Worm (Caenorhabditis elegans): Measurements from ENCODE around the gene spp-13.

spp-13 gene

ce11 chrX:8404308-8405085 lies 13.8 kb downstream of the spp-13 start (continued):
- TF ChIP-seq daf-19 (GFP tag; conservative IDR thresholded peaks at IDR 0.05), result peak; percentile 95
- peak; percentile 95 for TF ChIP-seq ceh-20 (GFP tag; IDR thresholded peaks at IDR 0.05)
- TF ChIP-seq ceh-62 (tag; optimal IDR thresholded peaks at IDR 0.05), result no peak
- peak; percentile 97 for TF ChIP-seq dmd-8 (GFP tag; IDR thresholded peaks at IDR 0.05)
- TF ChIP-seq ceh-44 (GFP tag; IDR thresholded peaks at IDR 0.05), result peak; percentile 94
- no peak for TF ChIP-seq fos-1 (tag; optimal IDR thresholded peaks at IDR 0.05)
- no peak for TF ChIP-seq attf-4 (tag; optimal IDR thresholded peaks at IDR 0.05)
- peak; percentile 93 for TF ChIP-seq F26F4.8 (GFP tag; conservative IDR thresholded peaks at IDR 0.05)
- peak; percentile 85; the same call in 1 of the 2 replicates for TF ChIP-seq zip-11 (GFP tag; IDR thresholded peaks at IDR 0.05)
- TF ChIP-seq lin-38 (GFP tag; IDR thresholded peaks at IDR 0.05), result no peak; the same call in 1 of the 2 replicates
- TF ChIP-seq aly-2 (tag; optimal IDR thresholded peaks at IDR 0.05), result no peak
- TF ChIP-seq ctbp-1 (GFP tag; IDR thresholded peaks at IDR 0.05), result peak; percentile 98
- TF ChIP-seq ztf-11 (tag; optimal IDR thresholded peaks at IDR 0.05), result no peak
- TF ChIP-seq tra-1 (GFP tag; IDR thresholded peaks at IDR 0.05), result peak; percentile 98
- peak; percentile 96 for TF ChIP-seq F44E2.7 (GFP tag; IDR thresholded peaks at IDR 0.05)
- TF ChIP-seq mdl-1 (tag; optimal IDR thresholded peaks at IDR 0.05), result peak; percentile 85 to 88
- peak; percentile 95 for TF ChIP-seq rbr-2 (tag; optimal IDR thresholded peaks at IDR 0.05)
- no peak for TF ChIP-seq cey-2 (tag; optimal IDR thresholded peaks at IDR 0.05; ENCODE audit: borderline replicate concordance, insufficient read depth)
- no peak for TF ChIP-seq nhr-76 (tag; optimal IDR thresholded peaks at IDR 0.05)
- TF ChIP-seq mdt-29 (GFP tag; IDR thresholded peaks at IDR 0.05), result peak; percentile 91
- peak; percentile 72 for TF ChIP-seq ces-1 (GFP tag; optimal IDR thresholded peaks at IDR 0.05)
- TF ChIP-seq ceh-32 (tag; optimal IDR thresholded peaks at IDR 0.05; ENCODE audit: poor library complexity), result peak; percentile 82
- no peak for TF ChIP-seq daf-12 (tag; optimal IDR thresholded peaks at IDR 0.05)
- TF ChIP-seq fkh-10 (GFP tag; optimal IDR thresholded peaks at IDR 0.05), result peak; percentile 19
- TF ChIP-seq ceh-82 (tag; optimal IDR thresholded peaks at IDR 0.05), result no peak
- no peak for TF ChIP-seq daf-8 (GFP tag; IDR thresholded peaks at IDR 0.05)
- peak; percentile 95 for TF ChIP-seq dmd-9 (GFP tag; IDR thresholded peaks at IDR 0.05)
- peak; percentile 82 for TF ChIP-seq F10B5.3 (tag; optimal IDR thresholded peaks at IDR 0.05)
- no peak for TF ChIP-seq skn-1 (tag; optimal IDR thresholded peaks at IDR 0.05)
- TF ChIP-seq lir-3 (tag; optimal IDR thresholded peaks at IDR 0.05), result peak; percentile 88
- TF ChIP-seq F37D6.2 (tag; optimal IDR thresholded peaks at IDR 0.05), result peak; percentile 87
- no peak for TF ChIP-seq ZK546.5 (tag; optimal IDR thresholded peaks at IDR 0.05)
- peak; percentile 89 for TF ChIP-seq zfp-3 (GFP tag; conservative IDR thresholded peaks at IDR 0.05)

ce11 chrX:8394279-8394678 lies 24.0 kb downstream of the spp-13 start:
- TF ChIP-seq ceh-32 (tag; optimal IDR thresholded peaks at IDR 0.05; ENCODE audit: poor library complexity), result no peak
- TF ChIP-seq lin-15B (tag; optimal IDR thresholded peaks at IDR 0.05), result no peak

DNA sequence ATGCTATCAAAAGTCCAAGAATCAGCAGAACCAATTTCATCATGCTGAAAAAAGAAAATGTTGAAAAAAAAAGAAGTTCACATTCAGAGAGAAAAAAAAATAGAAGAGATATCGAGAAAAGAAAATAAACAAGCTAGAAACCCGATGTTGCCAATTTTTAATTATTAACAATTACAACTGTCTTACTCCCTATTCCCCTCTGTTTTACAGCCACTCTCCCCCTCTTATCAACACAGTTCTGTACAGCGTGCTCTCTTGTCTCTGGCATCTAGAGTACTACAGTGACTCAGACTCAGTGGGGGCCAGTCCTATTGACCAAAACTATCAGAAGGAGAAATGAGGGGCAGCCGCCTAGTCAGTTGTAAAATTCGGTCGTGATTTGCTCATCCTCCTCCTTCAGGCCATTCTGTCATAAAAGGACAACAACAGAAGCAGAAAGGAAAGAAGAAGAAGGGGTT lies 25.8 kb downstream of the spp-13 start, which contains the start of gene wrk-1:
Gene wrk-1 (minus strand): TSS at position 51 of the 458 bp plus-strand sequence.
- TF ChIP-seq lsy-2 (tag; optimal IDR thresholded peaks at IDR 0.05) (no peak), pha-4 (GFP tag; IDR thresholded peaks at IDR 0.05) (no peak), pha-4 (tag; optimal IDR thresholded peaks at IDR 0.05) (no peak), Y75B8A.6 (GFP tag; IDR thresholded peaks at IDR 0.05) (no peak), daf-12 (tag; optimal IDR thresholded peaks at IDR 0.05) (no peak), dve-1 (tag; optimal IDR thresholded peaks at IDR 0.05; ENCODE audit: insufficient read depth) (peak; percentile 43), unc-62 (GFP tag; optimal IDR thresholded peaks at IDR 0.05 in 1 of 2) (peak in 1 of 2 experiments; percentile 93), unc-62 (tag; optimal IDR thresholded peaks at IDR 0.05) (no peak), hlh-11 (tag; optimal IDR thresholded peaks at IDR 0.05) (peak; percentile 27), vab-7 (GFP tag; IDR thresholded peaks at IDR 0.05) (no peak), lin-29 (GFP tag; IDR thresholded peaks at IDR 0.05) (no peak), daf-16 (GFP tag; optimal IDR thresholded peaks at IDR 0.05) (no peak), daf-16 (tag; optimal IDR thresholded peaks at IDR 0.05) (peak; percentile 35), aha-1 (tag) (no peak), lin-1 (GFP tag; IDR thresholded peaks at IDR 0.05) (no peak), pqm-1 (tag; optimal IDR thresholded peaks at IDR 0.05) (peak; percentile 43), ceh-62 (tag; optimal IDR thresholded peaks at IDR 0.05) (no peak)

Measured in whole organism, L4 larva.